Fruit fly (Drosophila melanogaster) whole organism, embryonic: ENCODE data around the gene CG12171.

Experiments used
- Antp ChIP-seq: fragments of 200-800 bp; sonication (Bioruptor generic); optimal IDR thresholded peaks from 3 replicates; lab custom pipeline; 2016; ENCODE audit warnings: missing biosample characterization, missing genetic modification characterization
- Atf-2 ChIP-seq: fragments of 200-800 bp; sonication (Bioruptor generic); optimal IDR thresholded peaks from 2 replicates; lab custom pipeline; 2016; ENCODE audit warnings: missing biosample characterization, missing genetic modification characterization
- Atf3 ChIP-seq: fragments of 200-800 bp; sonication (Bioruptor generic); optimal IDR thresholded peaks from 3 replicates; lab custom pipeline; 2016; ENCODE audit warnings: missing biosample characterization, missing genetic modification characterization
- Awh ChIP-seq: fragments of 200-800 bp; sonication (Bioruptor generic); IDR thresholded peaks from 2 replicates; pipeline ENCODE4, ENCODE4 v1.3.6; 2022; ENCODE audit warnings: missing biosample characterization, missing genetic modification characterization
- Bteb2 ChIP-seq: fragments of 200-800 bp; sonication (Bioruptor generic); optimal IDR thresholded peaks from 2 replicates; lab custom pipeline; 2016; ENCODE audit warnings: missing biosample characterization, missing genetic modification characterization
- CG10366 ChIP-seq: fragments of 200-800 bp; sonication (Bioruptor generic); IDR thresholded peaks from 2 replicates; pipeline ENCODE4 v1.3.6; 2022; ENCODE audit warnings: missing biosample characterization, missing genetic modification characterization
- CG10462 ChIP-seq: fragments of 200-800 bp; sonication (Bioruptor generic); optimal IDR thresholded peaks from 2 replicates; lab custom pipeline; 2016; ENCODE audit warnings: missing biosample characterization, missing genetic modification characterization
- CG11085 ChIP-seq: fragments of 200-800 bp; sonication (Bioruptor generic); IDR thresholded peaks from 2 replicates; pipeline ENCODE4 v1.3.6; 2022; ENCODE audit warnings: missing biosample characterization, missing genetic modification characterization
- CG11456 ChIP-seq: fragments of 200-800 bp; sonication (Bioruptor generic); IDR thresholded peaks from 3 replicates; pipeline ENCODE4 v1.3.6; 2022; ENCODE audit warnings: missing biosample characterization, missing genetic modification characterization
- CG11504 ChIP-seq: fragments of 200-800 bp; sonication (Bioruptor generic); optimal IDR thresholded peaks from 3 replicates; lab custom pipeline; 2019; ENCODE audit warnings: missing biosample characterization, mild to moderate bottlenecking, missing genetic modification characterization, moderate library complexity
- CG12299 ChIP-seq: fragments of 200-800 bp; sonication (Bioruptor generic); optimal IDR thresholded peaks from 2 replicates; lab custom pipeline; 2018; ENCODE audit warnings: missing biosample characterization, mild to moderate bottlenecking, missing genetic modification characterization
- CG12659 ChIP-seq: fragments of 200-800 bp; sonication (Bioruptor generic); optimal IDR thresholded peaks from 3 replicates; lab custom pipeline; 2017; ENCODE audit warnings: mild to moderate bottlenecking, missing biosample characterization, missing genetic modification reagents, missing genetic modification characterization
- CG13424 ChIP-seq: fragments of 200-800 bp; sonication (Bioruptor generic); optimal IDR thresholded peaks from 2 replicates; lab custom pipeline; 2019; ENCODE audit warnings: missing biosample characterization, mild to moderate bottlenecking, missing genetic modification characterization, moderate library complexity
- CG14050 ChIP-seq: fragments of 200-800 bp; sonication (Bioruptor generic); IDR thresholded peaks from 3 replicates; pipeline ENCODE4 v1.3.6; 2022; ENCODE audit warnings: missing biosample characterization, missing genetic modification characterization
- CG1603 ChIP-seq: fragments of 200-800 bp; sonication (Bioruptor generic); optimal IDR thresholded peaks from 2 replicates; lab custom pipeline; 2019; ENCODE audit warnings: missing biosample characterization, mild to moderate bottlenecking, missing genetic modification characterization, moderate library complexity
- CG16779 ChIP-seq: fragments of 200-800 bp; sonication (Bioruptor generic); IDR thresholded peaks from 2 replicates; pipeline ENCODE4 v1.3.6; 2022; ENCODE audit warnings: missing biosample characterization, missing genetic modification characterization
- CG17359 ChIP-seq: fragments of 200-800 bp; sonication (Bioruptor generic); optimal IDR thresholded peaks from 3 replicates; lab custom pipeline; 2018; ENCODE audit warnings: missing biosample characterization, mild to moderate bottlenecking, missing genetic modification characterization, moderate library complexity
- CG18619 ChIP-seq: fragments of 200-800 bp; sonication (Bioruptor generic); optimal IDR thresholded peaks from 3 replicates; lab custom pipeline; 2017; ENCODE audit warnings: missing biosample characterization, mild to moderate bottlenecking, missing genetic modification characterization
- CG18764 ChIP-seq: fragments of 200-800 bp; sonication (Bioruptor generic); optimal IDR thresholded peaks from 3 replicates; lab custom pipeline; 2016; ENCODE audit warnings: missing biosample characterization, missing genetic modification characterization
- CG2120 ChIP-seq: fragments of 200-800 bp; sonication (Bioruptor generic); optimal IDR thresholded peaks from 3 replicates; lab custom pipeline; 2016; ENCODE audit warnings: missing biosample characterization, missing genetic modification characterization
- CG5953 ChIP-seq: fragments of 200-800 bp; sonication (Bioruptor generic); IDR thresholded peaks from 2 replicates; pipeline ENCODE4 v1.3.6; 2022; ENCODE audit warnings: missing biosample characterization, missing genetic modification characterization
- CG6654 ChIP-seq: fragments of 200-800 bp; sonication (Bioruptor generic); optimal IDR thresholded peaks from 2 replicates; lab custom pipeline; 2017; ENCODE audit warnings: missing biosample characterization, mild to moderate bottlenecking, missing genetic modification characterization
- CG7786 ChIP-seq: fragments of 200-800 bp; sonication (Bioruptor generic); optimal IDR thresholded peaks from 2 replicates; lab custom pipeline; 2016; ENCODE audit warnings: missing biosample characterization, missing genetic modification characterization
- CG8290 ChIP-seq, 3 experiments: fragments of 200-800 bp; sonication (Bioruptor generic); optimal IDR thresholded peaks; 2 replicates each; lab custom pipeline; 2016 to 2019; ENCODE audit warnings: missing biosample characterization in 3 of 3, missing genetic modification characterization in 3 of 3, mild to moderate bottlenecking in 2 of 3, moderate library complexity in 1 of 3
- CG8944 ChIP-seq: fragments of 200-800 bp; sonication (Bioruptor generic); optimal IDR thresholded peaks from 3 replicates; lab custom pipeline; 2016; ENCODE audit warnings: missing biosample characterization, missing genetic modification characterization
- CG9609 ChIP-seq: fragments of 200-800 bp; sonication (Bioruptor generic); optimal IDR thresholded peaks from 3 replicates; lab custom pipeline; 2016; ENCODE audit warnings: missing biosample characterization, missing genetic modification characterization
- Chrac-16 ChIP-seq: fragments of 200-800 bp; sonication (Bioruptor generic); optimal IDR thresholded peaks from 3 replicates; lab custom pipeline; 2016; ENCODE audit warnings: missing biosample characterization, missing genetic modification characterization
- D19A ChIP-seq: fragments of 200-800 bp; optimal IDR thresholded peaks from 3 replicates; lab custom pipeline; 2019; ENCODE audit warnings: missing biosample characterization, mild to moderate bottlenecking, missing genetic modification characterization, moderate library complexity
- Dad ChIP-seq: fragments of 200-800 bp; sonication (Bioruptor generic); optimal IDR thresholded peaks from 3 replicates; lab custom pipeline; 2016; ENCODE audit warnings: missing biosample characterization, missing genetic modification characterization
- Hr3 ChIP-seq: fragments of 200-800 bp; sonication (Bioruptor generic); optimal IDR thresholded peaks from 3 replicates; lab custom pipeline; 2016; ENCODE audit warnings: missing biosample characterization, missing genetic modification characterization
- Hsf ChIP-seq: fragments of 200-800 bp; sonication (Bioruptor generic); optimal IDR thresholded peaks from 3 replicates; lab custom pipeline; 2016; ENCODE audit warnings: missing biosample characterization, missing genetic modification characterization
- Med ChIP-seq: fragments of 200-800 bp; sonication (Bioruptor generic); peaks from one replicate; lab custom pipeline; 2016; ENCODE audit warnings: missing biosample characterization, missing genetic modification characterization, mild to moderate bottlenecking, inconsistent platforms, moderate library complexity
- NC2β ChIP-seq: fragments of 200-800 bp; sonication (Bioruptor generic); optimal IDR thresholded peaks from 2 replicates; lab custom pipeline; 2016; ENCODE audit warnings: missing biosample characterization, missing genetic modification characterization
- PHDP ChIP-seq: fragments of 200-800 bp; sonication (Bioruptor generic); optimal IDR thresholded peaks from 3 replicates; lab custom pipeline; 2018; ENCODE audit warnings: missing biosample characterization, mild to moderate bottlenecking, missing genetic modification characterization, moderate library complexity
- Usf ChIP-seq: fragments of 200-800 bp; sonication (Bioruptor generic); optimal IDR thresholded peaks from 2 replicates; lab custom pipeline; 2017; ENCODE audit warnings: missing genotype, missing biosample characterization, missing genetic modification characterization
- Xrp1 ChIP-seq: fragments of 200-800 bp; sonication (Bioruptor generic); IDR thresholded peaks from 2 replicates; pipeline ENCODE4 v1.3.6; 2022; ENCODE audit warnings: missing biosample characterization, missing genetic modification characterization
- ab ChIP-seq: fragments of 200-800 bp; sonication (Bioruptor generic); optimal IDR thresholded peaks from 2 replicates; lab custom pipeline; 2016; ENCODE audit warnings: missing biosample characterization, missing genetic modification characterization
- abd-A ChIP-seq: fragments of 200-800 bp; sonication (Bioruptor generic); optimal IDR thresholded peaks from 3 replicates; lab custom pipeline; 2019; ENCODE audit warnings: missing biosample characterization, mild to moderate bottlenecking, missing genetic modification characterization, moderate library complexity
- al ChIP-seq: fragments of 200-800 bp; sonication (Bioruptor generic); IDR thresholded peaks from 2 replicates; pipeline ENCODE4 v1.3.6; 2022; ENCODE audit warnings: missing biosample characterization, missing genetic modification characterization
- bigmax ChIP-seq: fragments of 200-800 bp; sonication (Bioruptor generic); optimal IDR thresholded peaks from 2 replicates; lab custom pipeline; 2018; ENCODE audit warnings: missing biosample characterization, mild to moderate bottlenecking, missing genetic modification characterization
- caup ChIP-seq: fragments of 200-800 bp; sonication (Bioruptor generic); optimal IDR thresholded peaks from 3 replicates; lab custom pipeline; 2017; ENCODE audit warnings: missing biosample characterization, mild to moderate bottlenecking, missing genetic modification characterization, moderate library complexity; ENCODE audit not compliant: severe bottlenecking
- chif ChIP-seq, 2 experiments: fragments of 200-800 bp; sonication (Bioruptor generic); optimal IDR thresholded peaks; 3 replicates each; lab custom pipeline; 2016; ENCODE audit warnings: missing biosample characterization in 2 of 2, missing genetic modification characterization in 2 of 2
- ci ChIP-seq: fragments of 200-800 bp; sonication (Bioruptor generic); IDR thresholded peaks from 3 replicates; pipeline ENCODE4 v1.3.6; 2022; ENCODE audit warnings: missing biosample characterization, missing genetic modification characterization
- cwo ChIP-seq: fragments of 200-800 bp; sonication (Bioruptor generic); optimal IDR thresholded peaks from 3 replicates; lab custom pipeline; 2017; ENCODE audit warnings: missing biosample characterization, missing genetic modification characterization, mild to moderate bottlenecking, moderate library complexity, missing genetic modification reagents
- gce ChIP-seq: fragments of 200-800 bp; sonication (Bioruptor generic); IDR thresholded peaks from 3 replicates; pipeline ENCODE4 v1.3.6; 2022; ENCODE audit warnings: missing biosample characterization, missing genetic modification characterization
- mirr ChIP-seq: fragments of 200-800 bp; sonication (Bioruptor generic); optimal IDR thresholded peaks from 3 replicates; lab custom pipeline; 2018; ENCODE audit warnings: missing biosample characterization, mild to moderate bottlenecking, missing genetic modification characterization
- salm ChIP-seq: fragments of 200-800 bp; sonication (Bioruptor generic); optimal IDR thresholded peaks from 2 replicates; lab custom pipeline; 2018; ENCODE audit warnings: missing biosample characterization, mild to moderate bottlenecking, missing genetic modification characterization
- tio ChIP-seq: fragments of 200-800 bp; sonication (Bioruptor generic); optimal IDR thresholded peaks from 2 replicates; lab custom pipeline; 2017; ENCODE audit warnings: missing biosample characterization, missing genetic modification characterization, inconsistent platforms
- trh ChIP-seq: fragments of 200-800 bp; sonication (Bioruptor generic); optimal IDR thresholded peaks from 2 replicates; lab custom pipeline; 2016; ENCODE audit warnings: missing biosample characterization, missing genetic modification characterization
- tup ChIP-seq: fragments of 200-800 bp; sonication (Bioruptor generic); optimal IDR thresholded peaks from 2 replicates; lab custom pipeline; 2016; ENCODE audit warnings: missing biosample characterization, mild to moderate bottlenecking, missing genetic modification characterization, moderate library complexity
- twi ChIP-seq: fragments of 200-800 bp; optimal IDR thresholded peaks from 2 replicates; lab custom pipeline; 2019; ENCODE audit warnings: missing biosample characterization, mild to moderate bottlenecking, missing genetic modification characterization, moderate library complexity

The CG12171 gene

dm6 chr3R:5601044-5601523, 32.3 kb upstream of the CG12171 start, which contains the start of the genes kra and SecS (continued):
- TF ChIP-seq CG18619 (GFP tag; lab: Kevin White, UChicago) (peak; percentile 51), PHDP (tag; lab: Kevin White, UChicago) (peak; percentile 59), Med (peak; percentile 89), ci (no peak), twi (tag; lab: Kevin White, UChicago) (peak; percentile 27), NC2β (GFP tag; lab: Kevin White, UChicago) (peak; percentile 40), cwo (GFP tag; lab: Kevin White, UChicago) (no peak), Hsf (GFP tag; lab: Kevin White, UChicago) (peak; percentile 52), bigmax (GFP tag; lab: Kevin White, UChicago) (peak; percentile 53), CG12299 (peak; percentile 43), CG5953 (GFP tag; lab: Robert Waterston, UW) (no peak), CG16779 (GFP tag; lab: Robert Waterston, UW) (no peak), ab (no peak), CG11085 (GFP tag; lab: Robert Waterston, UW) (no peak), tup (peak; percentile 56), Antp (GFP tag; lab: Kevin White, UChicago) (peak; percentile 35), Bteb2 (GFP tag; lab: Kevin White, UChicago) (peak; percentile 29), Atf-2 (GFP tag; lab: Kevin White, UChicago) (peak; percentile 7), CG6654 (GFP tag; lab: Kevin White, UChicago) (peak; percentile 31), mirr (GFP tag; lab: Kevin White, UChicago) (peak; percentile 9), al (GFP tag; lab: Robert Waterston, UW) (no peak), CG11504 (tag; lab: Kevin White, UChicago) (no peak), Dad (GFP tag; lab: Kevin White, UChicago) (peak; percentile 53), CG17359 (peak; percentile 34), tio (no peak), Atf3 (no peak), Xrp1 (GFP tag; lab: Robert Waterston, UW) (no peak), CG7786 (GFP tag; lab: Kevin White, UChicago) (peak; percentile 42), Chrac-16 (GFP tag; lab: Kevin White, UChicago) (peak; percentile 69), CG2120 (GFP tag; lab: Kevin White, UChicago) (peak; percentile 76), CG1603 (tag; lab: Kevin White, UChicago) (peak; percentile 86), CG14050 (GFP tag; lab: Robert Waterston, UW) (no peak), Usf (no peak), D19A (tag; lab: Kevin White, UChicago) (peak; percentile 30), Hr3 (peak; percentile 66), CG8290 (GFP tag; optimal IDR thresholded peaks at IDR 0.05; lab: Kevin White, UChicago) (peak; percentile 48), CG8290 (tag; optimal IDR thresholded peaks at IDR 0.05; lab: Kevin White, UChicago) (peak in 1 of 2 experiments; percentile 78), CG10462 (peak; percentile 26), abd-A (tag; lab: Kevin White, UChicago) (no peak), CG10366 (GFP tag; lab: Robert Waterston, UW) (no peak), caup (GFP tag; lab: Kevin White, UChicago) (peak; percentile 54), CG9609 (GFP tag; lab: Kevin White, UChicago) (peak; percentile 40), CG18764 (peak; percentile 27), chif (GFP tag; optimal IDR thresholded peaks at IDR 0.05; lab: Kevin White, UChicago) (peak; percentile 41 to 53), Awh (GFP tag; lab: Robert Waterston, UW) (no peak), CG12659 (GFP tag; lab: Kevin White, UChicago) (peak; percentile 91), CG13424 (tag; lab: Kevin White, UChicago) (peak; percentile 77), gce (GFP tag; lab: Robert Waterston, UW) (no peak), trh (GFP tag; lab: Kevin White, UChicago) (peak; percentile 35), salm (tag; lab: Kevin White, UChicago) (no peak), CG11456 (GFP tag; lab: Robert Waterston, UW) (no peak), CG8944 (peak; percentile 32)
